Worm (Caenorhabditis elegans) whole organism, L2 larva: ENCODE measurements around the gene F59A7.2.

ENCODE experiments used
- ama-1 ChIP-seq: fragments of 150-350 bp; optimal IDR thresholded peaks from 2 replicates; lab custom pipeline; 2018; ENCODE audit warnings: inconsistent platforms
- mdl-1 ChIP-seq, 2 experiments: fragments of 150-350 bp in 1 of 2; sonication (generic microtip) in 1 of 2; optimal IDR thresholded peaks; 2 replicates each; lab custom pipeline; 2017; ENCODE audit warnings: missing biosample characterization in 2 of 2, missing genetic modification characterization in 2 of 2
- nhr-11 ChIP-seq: fragments of 150-350 bp; optimal IDR thresholded peaks from 2 replicates; lab custom pipeline; 2014; ENCODE audit warnings: missing biosample characterization, missing genetic modification characterization

- TF ChIP-seq nhr-11 (tag; lab: Kevin White, UChicago) (no peak), mdl-1 (tag; optimal IDR thresholded peaks at IDR 0.05; lab: Kevin White, UChicago) (no peak), ama-1 (lab: Kevin White, UChicago) (no peak)
Observed at ce11 chrV:2055765-2056504, 39.6 kb upstream of the F59A7.2 start.
